Worm (Caenorhabditis elegans) whole organism, L4 larva: Measurements from ENCODE around the gene srh-70.

Source experiments
- D1046.2 ChIP-seq: fragments of 200-800 bp; sonication (Bioruptor generic); IDR thresholded peaks from 2 replicates; pipeline ENCODE4 v1.3.6; 2022; ENCODE audit warnings: missing genetic modification characterization, missing compliant biosample characterization
- F26F4.8 ChIP-seq: fragments of 200-800 bp; sonication (Bioruptor generic); conservative IDR thresholded peaks from 2 replicates; pipeline ENCODE4 v1.3.6; 2022; ENCODE audit warnings: missing genetic modification characterization, missing compliant biosample characterization
- F37D6.2 ChIP-seq: sonication (generic microtip); optimal IDR thresholded peaks from 2 replicates; lab custom pipeline; 2016; ENCODE audit warnings: mild to moderate bottlenecking, missing genetic modification characterization, missing compliant biosample characterization
- F49E8.2 ChIP-seq: sonication (generic microtip); optimal IDR thresholded peaks from 2 replicates; lab custom pipeline; 2016; ENCODE audit warnings: missing compliant biosample characterization, mild to moderate bottlenecking, missing genetic modification characterization, borderline replicate concordance
- R02D3.7 ChIP-seq: fragments of 150-350 bp; sonication (generic microtip); optimal IDR thresholded peaks from 3 replicates; lab custom pipeline; 2014; ENCODE audit warnings: missing biosample characterization, missing genetic modification characterization
- Y105C5A.15 ChIP-seq: fragments of 200-800 bp; sonication (Bioruptor generic); IDR thresholded peaks from 2 replicates; pipeline ENCODE4 v1.3.6; 2022; ENCODE audit warnings: missing genetic modification characterization, missing compliant biosample characterization
- Y5F2A.4 ChIP-seq: fragments of 200-800 bp; sonication (Bioruptor generic); optimal IDR thresholded peaks from 2 replicates; lab custom pipeline; 2018; ENCODE audit warnings: mild to moderate bottlenecking, missing genetic modification characterization, missing compliant biosample characterization
- aha-1 ChIP-seq: fragments of 150-350 bp; peaks from one replicate; lab custom pipeline; 2014; ENCODE audit warnings: missing biosample characterization, missing genetic modification characterization
- arid-1 ChIP-seq: fragments of 200-800 bp; sonication (Bioruptor generic); conservative IDR thresholded peaks from 2 replicates; pipeline ENCODE4 v1.3.6; 2022; ENCODE audit warnings: missing genetic modification reagents, missing genetic modification characterization, missing compliant biosample characterization
- ceh-62 ChIP-seq: sonication (generic microtip); optimal IDR thresholded peaks from 2 replicates; lab custom pipeline; 2017; ENCODE audit warnings: missing biosample characterization, missing genetic modification characterization
- daf-8 ChIP-seq: fragments of 200-800 bp; sonication (Bioruptor generic); IDR thresholded peaks from 2 replicates; pipeline ENCODE4 v1.3.6; 2022; ENCODE audit warnings: missing genetic modification characterization, missing compliant biosample characterization
- dmd-6 ChIP-seq: fragments of 200-800 bp; sonication (Bioruptor generic); IDR thresholded peaks from 2 replicates; pipeline ENCODE4 v1.3.6; 2022; ENCODE audit warnings: missing genetic modification reagents, missing genetic modification characterization, missing compliant biosample characterization
- dmd-8 ChIP-seq: fragments of 200-800 bp; sonication (Bioruptor generic); IDR thresholded peaks from 2 replicates; pipeline ENCODE4 v1.3.6; 2022; ENCODE audit warnings: missing genetic modification characterization, missing compliant biosample characterization
- egl-43 ChIP-seq: fragments of 200-800 bp; sonication (Bioruptor generic); IDR thresholded peaks from 2 replicates; pipeline ENCODE4 v1.3.6; 2022; ENCODE audit warnings: missing genetic modification reagents, missing genetic modification characterization, missing compliant biosample characterization
- fkh-10 ChIP-seq: fragments of 150-350 bp; optimal IDR thresholded peaks from 2 replicates; lab custom pipeline; 2014; ENCODE audit warnings: missing biosample characterization, missing genetic modification reagents, missing genetic modification characterization
- lin-15B ChIP-seq: fragments of 150-350 bp; sonication (generic microtip); optimal IDR thresholded peaks from 3 replicates; lab custom pipeline; 2014; ENCODE audit warnings: missing biosample characterization, missing genetic modification characterization
- lin-29 ChIP-seq: fragments of 200-800 bp; sonication (Bioruptor generic); IDR thresholded peaks from 2 replicates; pipeline ENCODE4 v1.3.6; 2022; ENCODE audit warnings: missing genetic modification reagents, missing genetic modification characterization, missing compliant biosample characterization
- lir-3 ChIP-seq: sonication (generic microtip); optimal IDR thresholded peaks from 2 replicates; lab custom pipeline; 2016; ENCODE audit warnings: mild to moderate bottlenecking, missing genetic modification characterization, missing compliant biosample characterization
- lsy-2 ChIP-seq, 2 experiments: fragments of 150-350 bp in 1 of 2; sonication (generic microtip) in 1 of 2; optimal IDR thresholded peaks; 2 replicates each; lab custom pipeline; 2014 to 2017; ENCODE audit warnings: missing biosample characterization in 2 of 2, missing genetic modification characterization in 2 of 2
- madf-9 ChIP-seq: fragments of 200-800 bp; sonication (Bioruptor generic); conservative IDR thresholded peaks from 2 replicates; pipeline ENCODE4 v1.3.6; 2022; ENCODE audit warnings: missing genetic modification reagents, missing genetic modification characterization, missing compliant biosample characterization
- mdl-1 ChIP-seq, 2 experiments: fragments of 150-350 bp in 1 of 2; sonication (generic microtip) in 1 of 2; optimal IDR thresholded peaks; 2 replicates each; lab custom pipeline; 2014 to 2017; ENCODE audit warnings: missing biosample characterization in 2 of 2, missing genetic modification characterization in 2 of 2
- mxl-2 ChIP-seq: fragments of 200-800 bp; sonication (Bioruptor generic); conservative IDR thresholded peaks from 2 replicates; pipeline ENCODE4 v1.3.6; 2022; ENCODE audit warnings: missing genetic modification reagents, missing genetic modification characterization, missing compliant biosample characterization
- mxl-3 ChIP-seq: fragments of 200-800 bp; sonication (Bioruptor generic); optimal IDR thresholded peaks from 2 replicates; lab custom pipeline; 2018; ENCODE audit warnings: mild to moderate bottlenecking, missing genetic modification characterization, missing compliant biosample characterization
- nhr-41 ChIP-seq: fragments of 200-800 bp; sonication (Bioruptor generic); IDR thresholded peaks from 2 replicates; pipeline ENCODE4 v1.3.6; 2022; ENCODE audit warnings: missing genetic modification reagents, missing genetic modification characterization, missing compliant biosample characterization
- nhr-48 ChIP-seq: sonication (generic microtip); optimal IDR thresholded peaks from 2 replicates; lab custom pipeline; 2016; ENCODE audit warnings: mild to moderate bottlenecking, missing genetic modification characterization, missing compliant biosample characterization
- pha-4 ChIP-seq, 2 experiments: fragments of 150-350 bp in 1 of 2; fragments of 200-800 bp in 1 of 2; sonication (Bioruptor generic) in 1 of 2; IDR thresholded peaks in 1 of 2; optimal IDR thresholded peaks in 1 of 2; 2 replicates each; pipeline versions ENCODE4 v1.3.6 to Lab custom; 2014 to 2022; ENCODE audit warnings: missing genetic modification characterization in 2 of 2, missing genetic modification reagents in 2 of 2, missing biosample characterization in 1 of 2, missing compliant biosample characterization in 1 of 2
- pqm-1 ChIP-seq: sonication (generic microtip); optimal IDR thresholded peaks from 2 replicates; lab custom pipeline; 2017; ENCODE audit warnings: missing biosample characterization, missing genetic modification characterization
- saeg-2 ChIP-seq: fragments of 200-800 bp; sonication (Bioruptor generic); IDR thresholded peaks from 2 replicates; pipeline ENCODE4 v1.3.6; 2022; ENCODE audit warnings: missing genetic modification reagents, missing genetic modification characterization, missing compliant biosample characterization
- snpc-4 ChIP-seq: fragments of 150-350 bp; optimal IDR thresholded peaks from 2 replicates; lab custom pipeline; 2014; ENCODE audit warnings: missing biosample characterization, missing genetic modification characterization
- unc-62 ChIP-seq, 3 experiments: fragments of 150-350 bp in 1 of 3; sonication (generic microtip); optimal IDR thresholded peaks in 2 of 3; peaks in 1 of 3; 1 replicate in 1 of 3; 2 replicates in 2 of 3; lab custom pipeline; 2014 to 2017; ENCODE audit warnings: missing biosample characterization in 3 of 3, missing genetic modification characterization in 3 of 3, missing genetic modification reagents in 3 of 3, missing genotype in 1 of 3
- zag-1 ChIP-seq: fragments of 150-350 bp; optimal IDR thresholded peaks from 2 replicates; lab custom pipeline; 2014; ENCODE audit warnings: missing biosample characterization, missing genetic modification characterization
- zip-2 ChIP-seq: fragments of 150-350 bp; optimal IDR thresholded peaks from 2 replicates; lab custom pipeline; 2014; ENCODE audit warnings: missing biosample characterization, missing genetic modification characterization
- ztf-11 ChIP-seq: fragments of 150-350 bp; optimal IDR thresholded peaks from 2 replicates; lab custom pipeline; 2014; ENCODE audit warnings: missing biosample characterization, missing genetic modification characterization
- ztf-7 ChIP-seq: fragments of 150-350 bp; optimal IDR thresholded peaks from 2 replicates; lab custom pipeline; 2014; ENCODE audit warnings: missing biosample characterization, missing genetic modification characterization

The srh-70 gene

ce11 chrII:12518809-12519344 lies at the start of gene srh-70 (continued):
- peak; percentile 94 for TF ChIP-seq pqm-1 (tag; lab: Kevin White, UChicago)
- 0 out of 2 replicates have a peak, but pooled peaks have one; percentile 46 for TF ChIP-seq egl-43 (GFP tag; lab: Robert Waterston, UW)
- no peak for TF ChIP-seq mxl-3

- no peak for TF ChIP-seq nhr-41 (GFP tag; lab: Robert Waterston, UW)
- no peak for TF ChIP-seq zip-2 (tag; lab: Kevin White, UChicago)
- no peak for TF ChIP-seq dmd-6
- no peak for TF ChIP-seq daf-8 (GFP tag; lab: Robert Waterston, UW)
- no peak for TF ChIP-seq Y5F2A.4 (GFP tag; lab: Kevin White, UChicago)
- TF ChIP-seq F49E8.2 (tag; lab: Kevin White, UChicago): no peak
- no peak for TF ChIP-seq mdl-1 (tag; optimal IDR thresholded peaks at IDR 0.05; lab: Kevin White, UChicago)
- TF ChIP-seq lir-3 (tag; lab: Kevin White, UChicago): no peak
- no peak for TF ChIP-seq lin-29 (GFP tag; lab: Robert Waterston, UW)
- TF ChIP-seq madf-9 (GFP tag; lab: Robert Waterston, UW): no peak
- no peak for TF ChIP-seq snpc-4 (tag; lab: Kevin White, UChicago)
These were observed 47.2 kb upstream of the srh-70 start, which contains the start of gene F49C5.7 for ce11 chrII:12565851-12566250. Gene F49C5.7, plus strand, starts transcription at chrII:12566151.

ce11 chrII:12560210-12560609 lies 41.6 kb upstream of the srh-70 start, which contains the start of gene F49C5.12:
Gene F49C5.12, minus strand, starts transcription at chrII:12560310.
- no peak for TF ChIP-seq ceh-62
- TF ChIP-seq R02D3.7 (tag; lab: Kevin White, UChicago): no peak
- no peak for TF ChIP-seq mxl-3
- no peak for TF ChIP-seq lsy-2 (tag; optimal IDR thresholded peaks at IDR 0.05; lab: Kevin White, UChicago)
- no peak for TF ChIP-seq nhr-48 (tag; lab: Kevin White, UChicago)
- TF ChIP-seq fkh-10 (GFP tag; lab: Kevin White, UChicago): no peak
- no peak for TF ChIP-seq arid-1
- no peak for TF ChIP-seq lir-3 (tag; lab: Kevin White, UChicago)
- no peak for TF ChIP-seq F37D6.2 (tag; lab: Kevin White, UChicago)
- TF ChIP-seq pha-4 (GFP tag; IDR thresholded peaks at IDR 0.05; lab: Robert Waterston, UW): no peak
- no peak for TF ChIP-seq pha-4 (tag; optimal IDR thresholded peaks at IDR 0.05; lab: Kevin White, UChicago)
- TF ChIP-seq dmd-8: no peak
- TF ChIP-seq D1046.2 (GFP tag; lab: Robert Waterston, UW): no peak
- TF ChIP-seq zag-1 (tag; lab: Kevin White, UChicago): no peak
- no peak for TF ChIP-seq mxl-2 (GFP tag; lab: Robert Waterston, UW)
- TF ChIP-seq snpc-4 (tag; lab: Kevin White, UChicago): no peak
- no peak for TF ChIP-seq lin-15B (tag; lab: Kevin White, UChicago)
- no peak for TF ChIP-seq ztf-7
- no peak for TF ChIP-seq saeg-2
- TF ChIP-seq F26F4.8 (GFP tag; lab: Robert Waterston, UW): no peak
- TF ChIP-seq ztf-11 (tag; lab: Kevin White, UChicago): no peak

ce11 chrII:12555579-12555978 lies 36.9 kb upstream of the srh-70 start, which contains the start of gene F49C5.11:
Gene F49C5.11, plus strand, starts transcription at chrII:12555879.
- TF ChIP-seq dmd-8 (no peak), unc-62 (GFP tag; optimal IDR thresholded peaks at IDR 0.05 in 1 of 2; lab: Kevin White, UChicago) (peak in 1 of 2 experiments; percentile 89), unc-62 (tag; optimal IDR thresholded peaks at IDR 0.05; lab: Kevin White, UChicago) (no peak)

- TF ChIP-seq Y105C5A.15 (GFP tag; lab: Robert Waterston, UW) (no peak), aha-1 (tag; lab: Kevin White, UChicago) (peak; percentile 55)
These were observed 32.3 kb upstream of the srh-70 start for ce11 chrII:12550940-12551339.
